Worm (Caenorhabditis elegans): ENCODE measurements around the gene T28A11.19.

DNA sequence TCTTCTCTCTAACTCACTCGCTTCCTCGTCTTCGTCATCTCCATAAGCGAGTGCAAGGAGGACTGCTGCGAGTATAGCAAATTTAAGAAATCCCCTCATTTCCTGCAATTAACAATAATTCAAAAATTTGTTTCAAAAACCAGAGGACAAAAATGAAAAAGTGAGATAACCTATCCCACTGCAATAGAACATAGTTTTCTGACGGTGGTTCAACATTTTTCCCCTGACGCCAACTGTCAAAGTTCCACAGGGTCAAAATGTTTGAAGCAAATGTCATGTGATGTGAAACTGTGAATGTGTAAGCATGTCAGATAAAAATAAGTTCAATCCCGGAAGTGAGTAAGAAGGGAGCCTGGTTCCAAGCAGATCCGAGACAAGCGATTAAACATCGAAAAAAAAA lies at the start of gene T28A11.19:
- TF ChIP-seq snpc-4 (tag; optimal IDR thresholded peaks at IDR 0.05) (no peak), ztf-11 (tag; optimal IDR thresholded peaks at IDR 0.05) (no peak), ces-1 (GFP tag; optimal IDR thresholded peaks at IDR 0.05) (no peak), mab-5 (tag; optimal IDR thresholded peaks at IDR 0.05) (no peak), pha-4 (tag; optimal IDR thresholded peaks at IDR 0.05) (no peak), lin-13 (tag; optimal IDR thresholded peaks at IDR 0.05) (no peak), blmp-1 (tag; optimal IDR thresholded peaks at IDR 0.05) (no peak), nhr-28 (tag; optimal IDR thresholded peaks at IDR 0.05) (no peak), ceh-43 (GFP tag; optimal IDR thresholded peaks at IDR 0.05) (no peak), lsy-2 (tag; optimal IDR thresholded peaks at IDR 0.05) (no peak), nhr-76 (tag; optimal IDR thresholded peaks at IDR 0.05) (no peak), bed-3 (GFP tag; optimal IDR thresholded peaks at IDR 0.05) (no peak)

Data from whole organism, mixed stage, embryonic.